Worm (Caenorhabditis elegans): ENCODE measurements around the gene F40G12.9.
"Not testable (repeated sequence)": the region's sequence is repeated elsewhere in the genome, so short reads cannot be mapped to it uniquely, and the experiment has no call there.

F40G12.9 gene

ce11 chrV:14270729-14271128, 11.7 kb upstream of the F40G12.9 start, which contains the start of gene F40G12.5:
Gene F40G12.5, minus strand, starts transcription at chrV:14270829.
- no peak for TF ChIP-seq F49E8.2 (tag; optimal IDR thresholded peaks at IDR 0.05; ENCODE audit: borderline replicate concordance)
- peak in 1 of 2 experiments; percentile 16 for TF ChIP-seq unc-62 (GFP tag; optimal IDR thresholded peaks at IDR 0.05 in 1 of 2)
- no peak for TF ChIP-seq unc-62 (tag; optimal IDR thresholded peaks at IDR 0.05)

- TF ChIP-seq mdt-29 (GFP tag; IDR thresholded peaks at IDR 0.05) (no peak), duxl-1 (tag; optimal IDR thresholded peaks at IDR 0.05; ENCODE audit: poor library complexity) (no peak), mdl-1 (tag; optimal IDR thresholded peaks at IDR 0.05) (no peak), fkh-10 (GFP tag; optimal IDR thresholded peaks at IDR 0.05) (no peak), nhr-10 (tag; optimal IDR thresholded peaks at IDR 0.05) (no peak), T20F7.1 (GFP tag; optimal IDR thresholded peaks at IDR 0.05) (no peak), ceh-20 (GFP tag; IDR thresholded peaks at IDR 0.05) (no peak), hlh-30 (tag; optimal IDR thresholded peaks at IDR 0.05; ENCODE audit: insufficient read depth) (no peak), ceh-28 (tag; optimal IDR thresholded peaks at IDR 0.05) (no peak), lsy-2 (tag; optimal IDR thresholded peaks at IDR 0.05) (no peak), nhr-41 (GFP tag; IDR thresholded peaks at IDR 0.05) (no peak)
Observed at ce11 chrV:14273019-14273418, 9.4 kb upstream of the F40G12.9 start, which contains the start of gene F40G12.6. Gene F40G12.6, minus strand, starts transcription at chrV:14273119.

- TF ChIP-seq Y48G9A.11 (GFP tag; IDR thresholded peaks at IDR 0.05); cey-2 (tag; optimal IDR thresholded peaks at IDR 0.05; ENCODE audit: borderline replicate concordance, insufficient read depth); nhr-42 (GFP tag; IDR thresholded peaks at IDR 0.05): not testable (repeated sequence)
Observed at ce11 chrV:14274268-14274667, 8.2 kb upstream of the F40G12.9 start, which contains the start of gene F40G12.7. Gene F40G12.7, plus strand, starts transcription at chrV:14274568.

- TF ChIP-seq aha-1 (tag) (peak; percentile 54), Y48G9A.11 (GFP tag; IDR thresholded peaks at IDR 0.05) (0 out of 2 replicates have a peak, but pooled peaks have one; percentile 6)
Observed at ce11 chrV:14277456-14277855, 5.0 kb upstream of the F40G12.9 start.

- TF ChIP-seq nhr-48 (tag; optimal IDR thresholded peaks at IDR 0.05) (no peak), aly-2 (tag; optimal IDR thresholded peaks at IDR 0.05) (no peak), zag-1 (tag; optimal IDR thresholded peaks at IDR 0.05) (no peak), R02D3.7 (tag; optimal IDR thresholded peaks at IDR 0.05) (no peak), zfp-2 (tag; optimal IDR thresholded peaks at IDR 0.05) (no peak), lir-3 (tag; optimal IDR thresholded peaks at IDR 0.05) (no peak), sdz-12 (GFP tag; optimal IDR thresholded peaks at IDR 0.05) (no peak)
Observed at ce11 chrV:14279777-14280176, 2.7 kb upstream of the F40G12.9 start, which contains the start of gene srt-33. Gene srt-33, minus strand, starts transcription at chrV:14279877.

ce11 chrV:14283241-14283640, 782 bp downstream of the F40G12.9 start, which contains the start of gene F40G12.10:
Gene F40G12.10, plus strand, starts transcription at chrV:14283541.
- no peak for TF ChIP-seq ceh-62 (tag; optimal IDR thresholded peaks at IDR 0.05)
- TF ChIP-seq php-3 (GFP tag; IDR thresholded peaks at IDR 0.05): no peak
- no peak for TF ChIP-seq mxl-2 (GFP tag; conservative IDR thresholded peaks at IDR 0.05)
- no peak for TF ChIP-seq snpc-1.2 (GFP tag; IDR thresholded peaks at IDR 0.05)
- TF ChIP-seq daf-12 (tag; optimal IDR thresholded peaks at IDR 0.05): no peak
- no peak for TF ChIP-seq spr-1 (tag; optimal IDR thresholded peaks at IDR 0.05)
- no peak for TF ChIP-seq hif-1 (tag; optimal IDR thresholded peaks at IDR 0.05)
- TF ChIP-seq tra-1 (GFP tag; IDR thresholded peaks at IDR 0.05): no peak
- no peak for TF ChIP-seq dmd-6 (GFP tag; IDR thresholded peaks at IDR 0.05)
- no peak for TF ChIP-seq nhr-11 (tag; optimal IDR thresholded peaks at IDR 0.05)
- TF ChIP-seq sdz-12 (GFP tag; optimal IDR thresholded peaks at IDR 0.05): no peak
- no peak for TF ChIP-seq Y48G9A.11 (GFP tag; IDR thresholded peaks at IDR 0.05)
